Worm (Caenorhabditis elegans): Measurements from ENCODE around the gene C06C6.7.

C06C6.7 gene

ce11 chrV:15969653-15970052, 22.3 kb upstream of the C06C6.7 start, which contains the start of gene F36G9.7:
Gene F36G9.7 (minus strand): TSS chrV:15969753.
- TF ChIP-seq ceh-2 (tag; optimal IDR thresholded peaks at IDR 0.05) (no peak), K09A11.1 (tag; optimal IDR thresholded peaks at IDR 0.05; ENCODE audit: insufficient read depth) (no peak), ceh-6 (GFP tag; optimal IDR thresholded peaks at IDR 0.05) (no peak), nhr-232 (tag; optimal IDR thresholded peaks at IDR 0.05) (no peak), ceh-31 (tag; optimal IDR thresholded peaks at IDR 0.05) (no peak), elt-4 (tag; optimal IDR thresholded peaks at IDR 0.05) (no peak), fkh-6 (tag; optimal IDR thresholded peaks at IDR 0.05) (no peak), ceh-30 (tag; optimal IDR thresholded peaks at IDR 0.05) (no peak), eyg-1 (tag; optimal IDR thresholded peaks at IDR 0.05) (no peak), lim-6 (tag; optimal IDR thresholded peaks at IDR 0.05) (no peak), hlh-30 (tag; optimal IDR thresholded peaks at IDR 0.05; ENCODE audit: insufficient read depth) (no peak), unc-86 (tag; optimal IDR thresholded peaks at IDR 0.05) (no peak), pros-1 (tag; optimal IDR thresholded peaks at IDR 0.05) (no peak), mec-3 (tag; optimal IDR thresholded peaks at IDR 0.05; ENCODE audit: borderline replicate concordance) (no peak), pha-4 (tag; optimal IDR thresholded peaks at IDR 0.05) (no peak)

- TF ChIP-seq ceh-18 (tag; optimal IDR thresholded peaks at IDR 0.05) (no peak), ceh-2 (tag; optimal IDR thresholded peaks at IDR 0.05) (no peak), ref-2 (tag; optimal IDR thresholded peaks at IDR 0.05) (no peak), zip-5 (tag; optimal IDR thresholded peaks at IDR 0.05) (no peak), ceh-6 (GFP tag; optimal IDR thresholded peaks at IDR 0.05) (no peak), pax-1 (tag; optimal IDR thresholded peaks at IDR 0.05) (no peak), che-1 (tag; optimal IDR thresholded peaks at IDR 0.05) (no peak), hlh-30 (tag; optimal IDR thresholded peaks at IDR 0.05; ENCODE audit: insufficient read depth) (no peak), unc-86 (tag; optimal IDR thresholded peaks at IDR 0.05) (no peak), F13H6.1 (tag; optimal IDR thresholded peaks at IDR 0.05) (no peak), unc-42 (tag; optimal IDR thresholded peaks at IDR 0.05) (no peak), ceh-48 (tag; optimal IDR thresholded peaks at IDR 0.05) (no peak)
Observed at ce11 chrV:15970820-15971219, 21.1 kb upstream of the C06C6.7 start.

- TF ChIP-seq ceh-9 (tag; optimal IDR thresholded peaks at IDR 0.05) = no peak
- TF ChIP-seq tbx-7 (tag; optimal IDR thresholded peaks at IDR 0.05) = no peak
- no peak for TF ChIP-seq unc-42 (tag; optimal IDR thresholded peaks at IDR 0.05)
- no peak for TF ChIP-seq ceh-30 (tag; optimal IDR thresholded peaks at IDR 0.05)
- no peak for TF ChIP-seq ceh-14 (tag; optimal IDR thresholded peaks at IDR 0.05)
- TF ChIP-seq unc-86 (tag; optimal IDR thresholded peaks at IDR 0.05) = no peak
- TF ChIP-seq npax-4 (tag; optimal IDR thresholded peaks at IDR 0.05) = no peak
Observed at ce11 chrV:15972484-15972883, 19.5 kb upstream of the C06C6.7 start, which contains the start of gene sru-23. Gene sru-23 (minus strand): TSS chrV:15972584.

ce11 chrV:15974836-15975235, 17.1 kb upstream of the C06C6.7 start, which contains the start of gene sru-22:
Gene sru-22 (minus strand): TSS chrV:15974936.
- TF ChIP-seq T23F11.4 (GFP tag; optimal IDR thresholded peaks at IDR 0.05) (no peak), ttx-3 (tag; optimal IDR thresholded peaks at IDR 0.05) (no peak), zip-5 (tag; optimal IDR thresholded peaks at IDR 0.05) (no peak), K09A11.1 (tag; optimal IDR thresholded peaks at IDR 0.05; ENCODE audit: insufficient read depth) (no peak), F13H6.1 (tag; optimal IDR thresholded peaks at IDR 0.05) (no peak), syd-9 (tag; optimal IDR thresholded peaks at IDR 0.05) (no peak), tbx-7 (tag; optimal IDR thresholded peaks at IDR 0.05) (no peak), ceh-34 (tag; optimal IDR thresholded peaks at IDR 0.05) (no peak), rnt-1 (tag; optimal IDR thresholded peaks at IDR 0.05) (no peak)

- no peak for TF ChIP-seq hlh-13 (GFP tag; optimal IDR thresholded peaks at IDR 0.05)
- no peak for TF ChIP-seq pat-9 (tag; optimal IDR thresholded peaks at IDR 0.05)
- TF ChIP-seq ceh-45 (GFP tag; IDR thresholded peaks at IDR 0.05) = no peak
- TF ChIP-seq sdc-2 (tag; optimal IDR thresholded peaks at IDR 0.05) = no peak
- no peak for TF ChIP-seq ama-1 (optimal IDR thresholded peaks at IDR 0.05)
- TF ChIP-seq ceh-18 (tag; optimal IDR thresholded peaks at IDR 0.05) = no peak
- no peak for TF ChIP-seq rnt-1 (tag; optimal IDR thresholded peaks at IDR 0.05)
- no peak for TF ChIP-seq tbx-7 (tag; optimal IDR thresholded peaks at IDR 0.05)
- no peak for TF ChIP-seq pros-1 (tag; optimal IDR thresholded peaks at IDR 0.05)
- no peak for TF ChIP-seq ttx-3 (tag; optimal IDR thresholded peaks at IDR 0.05)
- TF ChIP-seq F13H6.1 (tag; optimal IDR thresholded peaks at IDR 0.05) = no peak
- TF ChIP-seq ceh-14 (tag; optimal IDR thresholded peaks at IDR 0.05) = no peak
Observed at ce11 chrV:15975845-15976244, 16.1 kb upstream of the C06C6.7 start, which contains the start of gene clec-232. Gene clec-232 (plus strand): TSS chrV:15976145.

Measured in whole organism, late embryonic.